Worm (Caenorhabditis elegans): ENCODE results near the gene R02D5.10.

- TF ChIP-seq tab-1 (GFP tag; IDR thresholded peaks at IDR 0.05) (no peak), flt-1 (GFP tag; IDR thresholded peaks at IDR 0.05) (peak; percentile 61; the same call in 1 of the 2 replicates), med-1 (GFP tag; optimal IDR thresholded peaks at IDR 0.05; ENCODE audit: insufficient read depth) (no peak), ref-1 (GFP tag; conservative IDR thresholded peaks at IDR 0.05) (no peak), ztf-23 (GFP tag; IDR thresholded peaks at IDR 0.05) (no peak)
Measured at ce11 chrV:14498204-14498603, 16.1 kb downstream of the R02D5.10 start.

Data from whole organism, midembryonic.